Worm (Caenorhabditis elegans): ENCODE results near the gene C10C6.13.

- no peak for TF ChIP-seq nhr-237 (tag; optimal IDR thresholded peaks at IDR 0.05)
- TF ChIP-seq fos-1 (tag; optimal IDR thresholded peaks at IDR 0.05) = no peak
- no peak for TF ChIP-seq nhr-25 (tag; optimal IDR thresholded peaks at IDR 0.05)
- TF ChIP-seq elt-3 (tag; optimal IDR thresholded peaks at IDR 0.05) = no peak
- TF ChIP-seq nhr-77 (tag; optimal IDR thresholded peaks at IDR 0.05) = no peak
- no peak for TF ChIP-seq pha-4 (tag; optimal IDR thresholded peaks at IDR 0.05)
Measured at ce11 chrIV:11486859-11487258, 17.3 kb upstream of the C10C6.13 start.

Measured in whole organism, L3 larva.